Worm (Caenorhabditis elegans) whole organism, young adult: ENCODE measurements around the gene F53B3.5.
A peak's percentile ranks its signal among the peaks of the same experiment; 100 is the strongest.

ENCODE experiments used
- B0019.2 ChIP-seq: fragments of 200-800 bp; sonication (Bioruptor generic); conservative IDR thresholded peaks from 2 replicates; pipeline ENCODE4 v1.3.6; 2022; ENCODE audit warnings: missing genetic modification reagents, missing genetic modification characterization, missing compliant biosample characterization
- B0261.1 ChIP-seq: sonication (generic microtip); optimal IDR thresholded peaks from 2 replicates; lab custom pipeline; 2016; ENCODE audit warnings: mild to moderate bottlenecking, missing genetic modification characterization, moderate library complexity, missing compliant biosample characterization
- F49E8.2 ChIP-seq: sonication (generic microtip); optimal IDR thresholded peaks from 3 replicates; lab custom pipeline; 2017; ENCODE audit warnings: missing genetic modification characterization, mild to moderate bottlenecking, missing compliant biosample characterization, antibody characterized with exemption, moderate library complexity; ENCODE audit not compliant: insufficient read depth
- F55B11.4 ChIP-seq: sonication (generic microtip); optimal IDR thresholded peaks from 2 replicates; lab custom pipeline; 2016; ENCODE audit warnings: missing compliant biosample characterization, missing genetic modification characterization, borderline replicate concordance; ENCODE audit not compliant: insufficient read depth
- T26A5.8 ChIP-seq: sonication (generic microtip); optimal IDR thresholded peaks from 2 replicates; lab custom pipeline; 2016; ENCODE audit warnings: missing genetic modification characterization, missing compliant biosample characterization
- Y53F4B.3 ChIP-seq: fragments of 200-800 bp; sonication (Bioruptor generic); IDR thresholded peaks from 2 replicates; pipeline ENCODE4 v1.3.6; 2022; ENCODE audit warnings: missing genetic modification reagents, missing genetic modification characterization, missing compliant biosample characterization
- Y67H2A.10 ChIP-seq: fragments of 200-800 bp; sonication (Bioruptor generic); conservative IDR thresholded peaks from 2 replicates; pipeline ENCODE4 v1.3.6; 2022; ENCODE audit warnings: missing genetic modification reagents, missing genetic modification characterization, missing compliant biosample characterization
- akir-1 ChIP-seq: fragments of 200-800 bp; sonication (Bioruptor generic); optimal IDR thresholded peaks from 2 replicates; lab custom pipeline; 2018; ENCODE audit warnings: mild to moderate bottlenecking, missing genetic modification characterization, moderate library complexity, missing compliant biosample characterization
- ama-1 ChIP-seq, 3 experiments: fragments of 150-350 bp in 1 of 3; sonication (generic microtip) in 2 of 3; optimal IDR thresholded peaks; 2 replicates each; lab custom pipeline; 2014 to 2018; ENCODE audit warnings: missing biosample characterization in 2 of 3, missing genetic modification characterization in 2 of 3, missing genetic modification reagents in 2 of 3
- aptf-2 ChIP-seq: fragments of 200-800 bp; sonication (Bioruptor generic); conservative IDR thresholded peaks from 2 replicates; pipeline ENCODE4 v1.3.6; 2022; ENCODE audit warnings: missing genetic modification reagents, missing genetic modification characterization, missing compliant biosample characterization
- attf-6 ChIP-seq: fragments of 200-800 bp; sonication (Bioruptor generic); IDR thresholded peaks from 2 replicates; pipeline ENCODE4 v1.3.6; 2022; ENCODE audit warnings: missing genetic modification reagents, missing genetic modification characterization, missing compliant biosample characterization
- bed-1 ChIP-seq: fragments of 200-800 bp; sonication (Bioruptor generic); IDR thresholded peaks from 2 replicates; pipeline ENCODE4 v1.3.6; 2022; ENCODE audit warnings: missing genetic modification reagents, missing genetic modification characterization, missing compliant biosample characterization
- die-1 ChIP-seq: sonication (generic microtip); optimal IDR thresholded peaks from 2 replicates; lab custom pipeline; 2016; ENCODE audit warnings: missing genotype, mild to moderate bottlenecking, missing genetic modification characterization, missing compliant biosample characterization
- dpff-1 ChIP-seq: sonication (generic microtip); optimal IDR thresholded peaks from 2 replicates; lab custom pipeline; 2017; ENCODE audit warnings: mild to moderate bottlenecking, missing genetic modification characterization, missing compliant biosample characterization
- efl-1 ChIP-seq: fragments of 150-350 bp; optimal IDR thresholded peaks from 2 replicates; lab custom pipeline; 2014; ENCODE audit warnings: missing biosample characterization, missing genetic modification reagents, missing genetic modification characterization
- egrh-3 ChIP-seq: fragments of 200-800 bp; sonication (Bioruptor generic); IDR thresholded peaks from 2 replicates; pipeline ENCODE4 v1.3.6; 2022; ENCODE audit warnings: missing genetic modification reagents, missing genetic modification characterization, missing compliant biosample characterization
- ekl-4 ChIP-seq: fragments of 200-800 bp; sonication (Bioruptor generic); IDR thresholded peaks from 2 replicates; pipeline ENCODE4 v1.3.6; 2022; ENCODE audit warnings: missing genetic modification reagents, missing genetic modification characterization, missing compliant biosample characterization
- fkh-3 ChIP-seq: sonication (generic microtip); optimal IDR thresholded peaks from 2 replicates; lab custom pipeline; 2016; ENCODE audit warnings: mild to moderate bottlenecking, missing genetic modification characterization, missing compliant biosample characterization
- hlh-12 ChIP-seq: sonication (generic microtip); optimal IDR thresholded peaks from 2 replicates; lab custom pipeline; 2016; ENCODE audit warnings: missing genetic modification characterization, missing compliant biosample characterization
- hrde-1 ChIP-seq: sonication (generic microtip); optimal IDR thresholded peaks from 2 replicates; lab custom pipeline; 2016; ENCODE audit warnings: missing genetic modification characterization, mild to moderate bottlenecking, missing compliant biosample characterization, moderate library complexity, missing genotype, missing genetic modification reagents, borderline replicate concordance
- lin-35 ChIP-seq, 3 experiments: fragments of 150-350 bp in 2 of 3; sonication (generic microtip) in 1 of 3; optimal IDR thresholded peaks; 2 replicates each; lab custom pipeline; 2014 to 2018; ENCODE audit warnings: missing biosample characterization in 3 of 3, missing genetic modification characterization in 3 of 3, missing genetic modification reagents in 3 of 3
- madf-10 ChIP-seq: sonication (generic microtip); optimal IDR thresholded peaks from 2 replicates; lab custom pipeline; 2016; ENCODE audit warnings: mild to moderate bottlenecking, missing genetic modification characterization, missing compliant biosample characterization
- mel-28 ChIP-seq: sonication (generic microtip); optimal IDR thresholded peaks from 2 replicates; lab custom pipeline; 2016; ENCODE audit warnings: borderline replicate concordance, mild to moderate bottlenecking, missing genetic modification characterization, missing compliant biosample characterization
- nfya-2 ChIP-seq: fragments of 200-800 bp; sonication (Bioruptor generic); IDR thresholded peaks from 2 replicates; pipeline ENCODE4 v1.3.6; 2022; ENCODE audit warnings: missing genetic modification reagents, missing genetic modification characterization, missing compliant biosample characterization
- nhr-27 ChIP-seq: fragments of 200-800 bp; sonication (Bioruptor generic); optimal IDR thresholded peaks from 2 replicates; lab custom pipeline; 2018; ENCODE audit warnings: mild to moderate bottlenecking, missing genetic modification characterization, moderate library complexity, missing compliant biosample characterization
- nhr-80 ChIP-seq: sonication (generic microtip); optimal IDR thresholded peaks from 2 replicates; lab custom pipeline; 2016; ENCODE audit warnings: missing genetic modification characterization, missing compliant biosample characterization
- pbrm-1 ChIP-seq: fragments of 200-800 bp; sonication (Bioruptor generic); IDR thresholded peaks from 2 replicates; pipeline ENCODE4 v1.3.6; 2022; ENCODE audit warnings: missing genetic modification reagents, missing genetic modification characterization, missing compliant biosample characterization
- pha-4 ChIP-seq: fragments of 150-350 bp; sonication (generic microtip); optimal IDR thresholded peaks from 2 replicates; lab custom pipeline; 2014; ENCODE audit warnings: missing biosample characterization, missing genetic modification reagents, missing genetic modification characterization
- rcor-1 ChIP-seq: fragments of 200-800 bp; sonication (Bioruptor generic); IDR thresholded peaks from 2 replicates; pipeline ENCODE4 v1.3.6; 2022; ENCODE audit warnings: missing genetic modification reagents, missing genetic modification characterization, missing compliant biosample characterization
- sea-2 ChIP-seq: fragments of 200-800 bp; sonication (Bioruptor generic); IDR thresholded peaks from 2 replicates; pipeline ENCODE4 v1.3.6; 2022; ENCODE audit warnings: missing genetic modification characterization, missing compliant biosample characterization
- snpc-1.1 ChIP-seq: sonication (generic microtip); optimal IDR thresholded peaks from 2 replicates; lab custom pipeline; 2017; ENCODE audit warnings: missing genetic modification characterization, mild to moderate bottlenecking, missing compliant biosample characterization, antibody characterized with exemption, moderate library complexity, missing genotype, missing genetic modification reagents; ENCODE audit not compliant: insufficient read depth
- snpc-3.4 ChIP-seq: sonication (generic microtip); optimal IDR thresholded peaks from 2 replicates; lab custom pipeline; 2017; ENCODE audit warnings: missing genetic modification characterization, mild to moderate bottlenecking, missing compliant biosample characterization, antibody characterized with exemption, moderate library complexity, missing genotype, missing genetic modification reagents
- somi-1 ChIP-seq: fragments of 200-800 bp; sonication (Bioruptor generic); optimal IDR thresholded peaks from 2 replicates; lab custom pipeline; 2018; ENCODE audit warnings: mild to moderate bottlenecking, missing genetic modification characterization, missing compliant biosample characterization
- tbp1 ChIP-seq: fragments of 200-800 bp; sonication (Bioruptor generic); optimal IDR thresholded peaks from 2 replicates; lab custom pipeline; 2018; ENCODE audit warnings: mild to moderate bottlenecking, missing genetic modification characterization, missing compliant biosample characterization
- unc-130 ChIP-seq: sonication (generic microtip); optimal IDR thresholded peaks from 2 replicates; lab custom pipeline; 2016; ENCODE audit warnings: missing genetic modification reagents, missing genetic modification characterization, missing compliant biosample characterization
- unc-62 ChIP-seq: fragments of 150-350 bp; optimal IDR thresholded peaks from 2 replicates; lab custom pipeline; 2014; ENCODE audit warnings: missing biosample characterization, missing genetic modification reagents, missing genetic modification characterization
- zfh-2 ChIP-seq: fragments of 200-800 bp; sonication (Bioruptor generic); conservative IDR thresholded peaks from 2 replicates; pipeline ENCODE4 v1.3.6; 2022; ENCODE audit warnings: missing genetic modification reagents, missing genetic modification characterization, missing compliant biosample characterization
- ztf-18 ChIP-seq: sonication (generic microtip); optimal IDR thresholded peaks from 2 replicates; lab custom pipeline; 2016; ENCODE audit warnings: missing genotype, mild to moderate bottlenecking, missing genetic modification characterization, missing compliant biosample characterization
- ztf-22 ChIP-seq: fragments of 200-800 bp; sonication (Bioruptor generic); optimal IDR thresholded peaks from 2 replicates; lab custom pipeline; 2018; ENCODE audit warnings: mild to moderate bottlenecking, missing genetic modification characterization, moderate library complexity, missing compliant biosample characterization
- ztf-26 ChIP-seq: sonication (generic microtip); optimal IDR thresholded peaks from 2 replicates; lab custom pipeline; 2017; ENCODE audit warnings: missing genetic modification characterization, missing compliant biosample characterization
- ztf-3 ChIP-seq: fragments of 200-800 bp; sonication (Bioruptor generic); optimal IDR thresholded peaks from 2 replicates; lab custom pipeline; 2018; ENCODE audit warnings: mild to moderate bottlenecking, missing genetic modification characterization, missing compliant biosample characterization

Gene F53B3.5

DNA sequence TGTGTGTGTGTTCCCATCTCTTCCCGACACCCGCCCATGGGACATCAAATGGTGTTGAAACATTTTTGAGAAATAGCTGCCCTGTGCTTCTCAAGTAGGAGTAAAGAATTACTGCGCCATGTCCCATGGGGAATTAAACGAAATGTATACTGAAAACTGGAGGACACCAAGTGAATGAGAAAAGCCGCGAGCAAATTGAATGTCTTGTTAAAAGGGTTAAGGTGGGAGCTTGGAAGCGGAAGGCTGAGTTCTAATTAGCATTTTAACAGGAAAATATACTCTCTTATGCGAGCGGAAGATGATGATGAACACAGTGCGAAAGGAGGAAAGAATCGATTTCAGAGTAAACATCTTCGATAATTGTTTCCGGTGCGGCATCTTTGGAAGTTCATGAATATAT is 45.1 kb upstream of the F53B3.5 start:
- TF ChIP-seq akir-1 = no peak
- no peak for TF ChIP-seq somi-1 (GFP tag; lab: Kevin White, UChicago)
- 0 out of 2 replicates have a peak, but pooled peaks have one; percentile 27 for TF ChIP-seq zfh-2 (GFP tag; lab: Robert Waterston, UW)
- TF ChIP-seq madf-10 (tag; lab: Kevin White, UChicago) = no peak
- TF ChIP-seq dpff-1 (tag; lab: Kevin White, UChicago) = no peak
- TF ChIP-seq die-1 (tag; lab: Kevin White, UChicago) = no peak
- no peak for TF ChIP-seq ztf-26 (tag; lab: Kevin White, UChicago)
- TF ChIP-seq, all 124 proteins: peak for 1

DNA sequence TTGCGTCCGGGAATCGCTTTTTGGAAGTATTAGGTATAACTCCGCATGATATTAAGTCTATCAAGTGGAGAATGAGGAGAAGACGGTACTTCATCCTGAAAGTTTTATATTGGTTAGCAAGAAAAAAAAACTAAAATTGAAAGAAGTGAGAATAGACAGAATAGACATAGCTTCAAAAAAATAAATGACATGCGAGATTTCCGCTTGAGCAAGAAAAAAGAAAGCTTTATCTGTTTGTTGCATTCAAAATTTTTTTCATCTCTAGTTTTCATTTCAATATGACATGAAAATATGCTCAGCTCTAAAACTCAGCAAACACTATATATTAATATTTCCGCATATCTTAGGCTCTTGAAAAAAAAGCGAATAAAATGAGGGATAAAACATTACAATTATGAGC is 44.5 kb upstream of the F53B3.5 start, which contains the start of gene hst-3.2:
Gene hst-3.2, minus strand, starts transcription at position 101 of the 400 bp plus-strand sequence.
- TF ChIP-seq dpff-1 (tag; lab: Kevin White, UChicago) (no peak), B0019.2 (GFP tag; lab: Robert Waterston, UW) (no peak), hlh-12 (no peak), nhr-80 (no peak), F55B11.4 (no peak), Y53F4B.3 (GFP tag; lab: Robert Waterston, UW) (no peak), ztf-18 (tag; lab: Kevin White, UChicago) (no peak), sea-2 (GFP tag; lab: Robert Waterston, UW) (no peak), ztf-3 (GFP tag; lab: Kevin White, UChicago) (no peak), pbrm-1 (GFP tag; lab: Robert Waterston, UW) (no peak)

DNA sequence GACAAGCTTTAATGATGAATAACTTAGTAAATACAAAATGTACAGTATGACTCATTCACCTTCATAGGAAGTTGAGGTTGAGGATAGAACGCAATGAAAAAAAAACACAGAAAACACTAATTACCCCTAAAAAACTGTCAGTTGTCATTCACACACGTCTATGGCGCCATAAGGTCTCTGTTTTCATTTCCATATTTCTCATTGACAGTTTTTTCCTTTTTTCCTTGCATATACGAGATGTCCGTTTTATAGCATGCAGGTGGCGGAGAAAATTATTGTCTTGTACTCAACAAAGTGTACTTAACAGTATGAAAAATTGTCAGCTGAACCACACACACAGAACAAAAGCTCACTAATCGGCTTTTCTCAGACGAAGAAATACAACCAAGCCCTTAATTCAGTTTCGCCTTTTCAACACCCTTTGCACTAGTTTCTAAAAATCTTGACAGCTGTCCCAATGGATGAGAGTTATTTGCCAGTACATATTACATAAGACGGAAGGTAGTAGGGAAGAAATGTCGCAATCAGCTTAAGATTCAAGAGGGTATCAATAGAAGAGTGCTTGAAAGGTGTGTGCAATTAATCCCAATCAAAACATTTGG is 43.3 kb upstream of the F53B3.5 start:
- TF ChIP-seq F49E8.2 (tag; lab: Kevin White, UChicago) (no peak), Y67H2A.10 (no peak), ztf-22 (GFP tag; lab: Kevin White, UChicago) (no peak)

DNA sequence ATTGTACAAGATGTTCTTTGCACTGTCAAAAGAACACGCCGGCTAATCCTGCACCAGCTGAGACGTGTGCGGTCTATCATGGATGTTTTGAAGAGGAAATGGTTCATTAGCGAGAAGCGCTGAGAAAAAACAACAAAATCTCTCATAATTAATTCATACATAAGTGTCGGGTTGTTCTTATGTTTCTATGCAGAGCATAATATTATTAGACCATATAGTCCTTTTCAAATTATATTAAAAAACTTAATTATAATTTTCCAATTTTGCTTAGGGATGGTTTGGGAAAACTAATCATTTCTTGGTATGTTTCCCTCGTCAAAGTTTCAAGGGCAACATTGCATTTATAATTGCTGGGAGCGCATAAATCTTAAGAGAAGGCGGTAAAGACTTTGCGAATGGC is 42.4 kb upstream of the F53B3.5 start:
- TF ChIP-seq ekl-4 = no peak
- no peak for TF ChIP-seq somi-1 (GFP tag; lab: Kevin White, UChicago)
- no peak for TF ChIP-seq snpc-1.1 (tag; lab: Kevin White, UChicago)
- TF ChIP-seq efl-1 (GFP tag; lab: Kevin White, UChicago) = no peak
- no peak for TF ChIP-seq hrde-1 (tag; lab: Kevin White, UChicago)
- no peak for TF ChIP-seq tbp1 (GFP tag; lab: Kevin White, UChicago)
- TF ChIP-seq akir-1 = no peak
- TF ChIP-seq snpc-3.4 (tag; lab: Kevin White, UChicago) = no peak
- TF ChIP-seq unc-130 = no peak
- no peak for TF ChIP-seq pha-4 (tag; lab: Kevin White, UChicago)
- TF ChIP-seq T26A5.8 (tag; lab: Kevin White, UChicago) = no peak
- TF ChIP-seq ztf-22 (GFP tag; lab: Kevin White, UChicago) = no peak
- no peak for TF ChIP-seq nhr-27 (tag; lab: Kevin White, UChicago)

DNA sequence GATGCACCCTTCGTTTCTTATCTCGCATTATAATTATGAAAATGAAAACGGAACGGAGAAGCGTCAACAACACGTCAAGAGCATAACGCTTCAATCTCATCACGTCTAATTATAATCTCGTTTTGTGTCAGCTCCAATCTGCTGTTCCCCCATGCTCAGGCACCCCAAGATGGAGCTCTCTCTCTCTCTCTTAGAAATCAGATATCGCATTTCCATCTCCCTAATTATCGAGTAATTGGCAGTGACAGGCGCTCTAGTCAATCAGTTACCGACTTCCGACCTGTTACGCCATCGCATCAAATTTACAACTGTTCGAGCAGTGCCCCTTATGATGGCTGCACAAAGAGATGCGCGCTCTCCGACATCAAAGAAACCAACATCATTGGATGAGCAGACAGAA is 41.1 kb upstream of the F53B3.5 start:
- TF ChIP-seq fkh-3 (tag; lab: Kevin White, UChicago) (no peak), egrh-3 (GFP tag; lab: Robert Waterston, UW) (no peak), ztf-3 (GFP tag; lab: Kevin White, UChicago) (no peak), attf-6 (GFP tag; lab: Robert Waterston, UW) (no peak), aptf-2 (GFP tag; lab: Robert Waterston, UW) (no peak), ama-1 (optimal IDR thresholded peaks at IDR 0.05; lab: Kevin White, UChicago) (no peak), ama-1 (GFP tag; optimal IDR thresholded peaks at IDR 0.05; lab: Kevin White, UChicago) (no peak), nfya-2 (GFP tag; lab: Robert Waterston, UW) (no peak), dpff-1 (tag; lab: Kevin White, UChicago) (no peak), unc-62 (no peak), B0261.1 (no peak), rcor-1 (GFP tag; lab: Robert Waterston, UW) (no peak), bed-1 (GFP tag; lab: Robert Waterston, UW) (no peak), F55B11.4 (no peak), mel-28 (tag; lab: Kevin White, UChicago) (no peak), snpc-1.1 (tag; lab: Kevin White, UChicago) (no peak), lin-35 (GFP tag; optimal IDR thresholded peaks at IDR 0.05; lab: Kevin White, UChicago) (no peak)
